Fruit fly (Drosophila melanogaster): Measurements from ENCODE around the gene sba.

sba gene

DNA sequence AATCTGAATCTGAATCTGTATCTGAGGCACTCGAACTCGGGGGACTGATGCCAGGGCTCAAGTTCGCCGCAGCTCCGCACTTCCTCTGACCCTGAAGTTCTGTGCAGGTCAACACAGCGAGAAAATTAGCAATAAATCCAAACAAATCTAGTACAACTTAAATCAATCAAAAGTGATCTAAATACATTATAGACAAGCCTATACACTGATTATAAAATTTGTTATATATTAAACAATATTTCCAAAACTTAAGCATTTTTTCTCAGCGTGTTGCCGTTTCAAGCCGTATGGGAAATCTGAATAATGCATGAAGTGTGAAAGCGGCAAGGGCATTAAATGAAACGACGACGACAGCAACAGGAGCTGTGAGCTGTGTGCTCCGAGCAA lies 7.7 kb downstream of the sba start (continued):
- TF ChIP-seq grau (tag; optimal IDR thresholded peaks at IDR 0.05), result peak; percentile 25
- no peak for TF ChIP-seq CG11085 (GFP tag; IDR thresholded peaks at IDR 0.05)
- peak; percentile 2 for TF ChIP-seq CG6254 (GFP tag; optimal IDR thresholded peaks at IDR 0.05)
- TF ChIP-seq insv (GFP tag; optimal IDR thresholded peaks at IDR 0.05), result no peak
- TF ChIP-seq Neu2 (GFP tag; optimal IDR thresholded peaks at IDR 0.05; ENCODE audit: borderline replicate concordance), result no peak

DNA sequence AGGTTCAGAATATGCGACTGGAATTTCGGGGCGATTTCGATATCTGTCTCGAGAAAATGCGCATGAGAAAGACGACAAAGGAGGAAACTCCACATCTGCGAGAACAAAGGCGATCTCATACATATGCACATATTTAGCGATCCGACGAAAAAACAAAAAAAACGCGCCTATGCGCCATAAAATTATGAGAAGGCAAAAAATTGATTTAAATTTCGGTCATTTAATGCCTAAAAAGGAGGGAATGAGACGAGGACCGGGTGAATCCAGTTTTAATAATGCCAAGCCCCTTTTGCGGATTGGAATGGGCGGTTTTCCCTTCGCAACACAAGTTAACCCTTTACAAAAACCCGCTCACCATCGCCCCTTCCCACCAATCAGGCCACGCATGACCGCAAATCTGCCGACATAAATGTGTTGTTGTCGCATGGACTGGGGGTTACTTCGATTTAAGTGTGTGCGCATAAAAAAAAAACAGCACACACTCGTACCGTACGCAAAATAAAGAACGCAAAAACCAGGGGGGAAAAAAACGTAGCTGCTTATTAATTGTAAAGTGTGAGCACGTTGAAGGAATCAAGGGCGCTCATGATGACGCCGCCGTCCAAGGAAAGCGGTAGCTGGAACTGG lies 8.2 kb downstream of the sba start:
- TF ChIP-seq chinmo (GFP tag; IDR thresholded peaks at IDR 0.05; ENCODE audit: partially characterized antibody) (peak; percentile 88; the same call in 2 of the 4 replicates), vvl (GFP tag; IDR thresholded peaks at IDR 0.05) (peak; percentile 67; the same call in 1 of the 2 replicates), CG17829 (tag; optimal IDR thresholded peaks at IDR 0.05) (no peak), CG9876 (GFP tag; optimal IDR thresholded peaks at IDR 0.05) (no peak), Hmr (GFP tag; optimal IDR thresholded peaks at IDR 0.05) (no peak), CG1024 (GFP tag; IDR thresholded peaks at IDR 0.05) (no peak), onecut (GFP tag; IDR thresholded peaks at IDR 0.05) (no peak), pzg (GFP tag; optimal IDR thresholded peaks at IDR 0.05) (no peak), scrt (GFP tag; optimal IDR thresholded peaks at IDR 0.05) (no peak), CG9727 (GFP tag; optimal IDR thresholded peaks at IDR 0.05) (no peak), slp2 (GFP tag; optimal IDR thresholded peaks at IDR 0.05) (no peak), br (optimal IDR thresholded peaks at IDR 0.05) (no peak), Hr39 (optimal IDR thresholded peaks at IDR 0.05) (no peak), B-H2 (GFP tag; optimal IDR thresholded peaks at IDR 0.05) (no peak), ems (GFP tag; optimal IDR thresholded peaks at IDR 0.05) (no peak), sd (tag; optimal IDR thresholded peaks at IDR 0.05) (peak; percentile 88), abd-A (tag; optimal IDR thresholded peaks at IDR 0.05) (peak; percentile 76), NK7.1 (GFP tag; optimal IDR thresholded peaks at IDR 0.05) (no peak), CG13624 (GFP tag; optimal IDR thresholded peaks at IDR 0.05) (peak; percentile 15), CG13287 (GFP tag; IDR thresholded peaks at IDR 0.05; ENCODE audit: partially characterized antibody) (0 out of 2 replicates have a peak, but pooled peaks have one; percentile 8), fd64A (GFP tag; optimal IDR thresholded peaks at IDR 0.05) (no peak), CG7928 (GFP tag; optimal IDR thresholded peaks at IDR 0.05) (no peak), pros (GFP tag; optimal IDR thresholded peaks at IDR 0.05) (peak; percentile 18), Atf3 (GFP tag; optimal IDR thresholded peaks at IDR 0.05) (no peak), CG13894 (tag; optimal IDR thresholded peaks at IDR 0.05) (peak; percentile 25), HmgZ (tag; optimal IDR thresholded peaks at IDR 0.05) (no peak), dan (GFP tag; IDR thresholded peaks at IDR 0.05) (no peak), CG12769 (tag; optimal IDR thresholded peaks at IDR 0.05) (no peak), sqz (GFP tag; optimal IDR thresholded peaks at IDR 0.05) (peak; percentile 65), cad (GFP tag; optimal IDR thresholded peaks at IDR 0.05) (no peak), CG6791 (GFP tag; IDR thresholded peaks at IDR 0.05; ENCODE audit: partially characterized antibody) (no peak), cwo (GFP tag; optimal IDR thresholded peaks at IDR 0.05) (peak; percentile 56), D19B (GFP tag; optimal IDR thresholded peaks at IDR 0.05) (no peak), CG17385 (GFP tag; optimal IDR thresholded peaks at IDR 0.05) (no peak), Gsc (GFP tag; IDR thresholded peaks at IDR 0.05) (no peak), stwl (tag; optimal IDR thresholded peaks at IDR 0.05) (no peak), CG14441 (GFP tag; IDR thresholded peaks at IDR 0.05) (no peak), Med (GFP tag) (peak; percentile 44), CG4707 (GFP tag; optimal IDR thresholded peaks at IDR 0.05) (no peak), row (GFP tag; IDR thresholded peaks at IDR 0.05) (no peak), CG11695 (GFP tag; IDR thresholded peaks at IDR 0.05) (0 out of 3 replicates have a peak, but pooled peaks have one; percentile 14), CG13296 (GFP tag; optimal IDR thresholded peaks at IDR 0.05) (no peak), Opbp (GFP tag; IDR thresholded peaks at IDR 0.05; ENCODE audit: partially characterized antibody) (no peak), CG6683 (GFP tag; optimal IDR thresholded peaks at IDR 0.05) (no peak)

All from whole organism, embryonic.